Worm (Caenorhabditis elegans): Measurements from ENCODE around the gene galt-1.

galt-1 gene

DNA sequence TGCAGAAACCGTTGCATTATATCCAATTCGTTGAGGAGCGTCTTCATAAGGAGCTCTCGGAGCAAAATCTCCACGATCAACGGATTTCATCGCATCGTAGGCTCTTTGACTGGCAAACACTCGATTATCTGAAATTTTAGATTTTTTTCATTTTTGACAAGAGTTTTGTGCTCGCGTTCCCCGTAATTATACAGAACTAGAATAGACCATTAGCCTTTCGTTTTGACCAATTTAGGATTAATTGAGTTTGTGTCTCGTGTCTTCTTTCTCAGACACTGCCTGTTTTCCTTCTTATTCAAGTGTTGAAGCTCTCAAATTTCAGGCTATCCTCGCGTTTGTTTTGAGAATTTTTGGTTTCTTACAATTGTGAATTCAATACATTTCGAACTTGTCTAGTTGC is 32.4 kb downstream of the galt-1 start:
- TF ChIP-seq ztf-4 (tag; optimal IDR thresholded peaks at IDR 0.05) (no peak), pha-4 (tag; optimal IDR thresholded peaks at IDR 0.05) (no peak)

ce11 chrV:5963696-5964095 is 33.0 kb downstream of the galt-1 start, which contains the start of gene pcm-1:
pcm-1 (minus strand) TSS chrV:5963882.
- TF ChIP-seq lsy-12 (tag; optimal IDR thresholded peaks at IDR 0.05) (no peak), ceh-28 (tag; optimal IDR thresholded peaks at IDR 0.05) (peak; percentile 34), nfya-1 (tag; optimal IDR thresholded peaks at IDR 0.05; ENCODE audit: insufficient read depth) (peak; percentile 62), sea-2 (GFP tag; optimal IDR thresholded peaks at IDR 0.05) (no peak), mml-1 (tag; optimal IDR thresholded peaks at IDR 0.05) (no peak), eor-1 (tag; optimal IDR thresholded peaks at IDR 0.05) (no peak), lin-39 (tag; optimal IDR thresholded peaks at IDR 0.05) (peak; percentile 2), daf-12 (tag; optimal IDR thresholded peaks at IDR 0.05) (no peak), nhr-28 (tag; optimal IDR thresholded peaks at IDR 0.05) (no peak), mdl-1 (tag; optimal IDR thresholded peaks at IDR 0.05) (no peak), zag-1 (tag; optimal IDR thresholded peaks at IDR 0.05) (no peak), nhr-12 (tag; optimal IDR thresholded peaks at IDR 0.05) (no peak), nhr-23 (tag; optimal IDR thresholded peaks at IDR 0.05) (no peak), pha-4 (tag; optimal IDR thresholded peaks at IDR 0.05) (no peak), lin-15B (tag; optimal IDR thresholded peaks at IDR 0.05) (no peak), nhr-43 (tag; optimal IDR thresholded peaks at IDR 0.05; ENCODE audit: poor library complexity, severe bottlenecking) (no peak), fos-1 (tag; optimal IDR thresholded peaks at IDR 0.05) (no peak), nhr-11 (tag; optimal IDR thresholded peaks at IDR 0.05) (no peak), ama-1 (optimal IDR thresholded peaks at IDR 0.05) (no peak), ceh-16 (tag; optimal IDR thresholded peaks at IDR 0.05) (no peak), nhr-77 (tag; optimal IDR thresholded peaks at IDR 0.05) (no peak), skn-1 (tag; optimal IDR thresholded peaks at IDR 0.05) (no peak), snpc-4 (tag; optimal IDR thresholded peaks at IDR 0.05) (peak; percentile 25), unc-39 (tag; optimal IDR thresholded peaks at IDR 0.05) (no peak), R02D3.7 (tag; optimal IDR thresholded peaks at IDR 0.05) (no peak), ztf-11 (tag; optimal IDR thresholded peaks at IDR 0.05) (no peak), egl-27 (tag; optimal IDR thresholded peaks at IDR 0.05) (no peak), tbx-2 (tag; optimal IDR thresholded peaks at IDR 0.05) (no peak), elt-1 (tag; optimal IDR thresholded peaks at IDR 0.05) (no peak), hmg-11 (tag; optimal IDR thresholded peaks at IDR 0.05) (peak; percentile 2)

ce11 chrV:5964658-5965178 is 34.0 kb downstream of the galt-1 start:
- TF ChIP-seq nhr-43 (tag; optimal IDR thresholded peaks at IDR 0.05; ENCODE audit: poor library complexity, severe bottlenecking) (no peak), lin-39 (tag; optimal IDR thresholded peaks at IDR 0.05) (peak; percentile 36), nhr-77 (tag; optimal IDR thresholded peaks at IDR 0.05) (no peak), jun-1 (tag; optimal IDR thresholded peaks at IDR 0.05) (no peak), ztf-11 (tag; optimal IDR thresholded peaks at IDR 0.05) (no peak), nfya-1 (tag; optimal IDR thresholded peaks at IDR 0.05; ENCODE audit: insufficient read depth) (peak; percentile 53)

DNA sequence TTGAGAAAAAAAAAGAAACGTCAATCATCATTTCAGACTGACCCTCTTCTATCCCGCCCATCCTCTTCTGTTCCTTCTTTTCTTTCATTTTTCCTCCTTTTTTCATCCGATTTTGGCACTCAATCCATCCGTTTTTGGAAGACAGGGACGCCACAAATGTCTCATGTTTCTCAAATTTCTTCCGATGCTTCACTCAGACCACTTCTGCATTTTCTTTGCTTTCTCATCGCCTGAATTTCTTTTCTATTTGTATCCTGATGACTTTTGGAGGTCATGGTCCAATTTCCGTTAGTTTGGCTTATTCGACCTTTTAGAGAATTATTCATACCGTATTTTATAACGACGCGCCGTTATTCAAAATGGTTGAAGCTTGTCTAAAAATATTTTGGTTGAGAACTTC is 41.9 kb downstream of the galt-1 start:
- no peak for TF ChIP-seq unc-62 (GFP tag; optimal IDR thresholded peaks at IDR 0.05)
- no peak for TF ChIP-seq lsy-12 (tag; optimal IDR thresholded peaks at IDR 0.05)
- TF ChIP-seq hmg-11 (tag; optimal IDR thresholded peaks at IDR 0.05), result no peak
- no peak for TF ChIP-seq elt-3 (tag; optimal IDR thresholded peaks at IDR 0.05)
- TF ChIP-seq ama-1 (optimal IDR thresholded peaks at IDR 0.05), result no peak

DNA sequence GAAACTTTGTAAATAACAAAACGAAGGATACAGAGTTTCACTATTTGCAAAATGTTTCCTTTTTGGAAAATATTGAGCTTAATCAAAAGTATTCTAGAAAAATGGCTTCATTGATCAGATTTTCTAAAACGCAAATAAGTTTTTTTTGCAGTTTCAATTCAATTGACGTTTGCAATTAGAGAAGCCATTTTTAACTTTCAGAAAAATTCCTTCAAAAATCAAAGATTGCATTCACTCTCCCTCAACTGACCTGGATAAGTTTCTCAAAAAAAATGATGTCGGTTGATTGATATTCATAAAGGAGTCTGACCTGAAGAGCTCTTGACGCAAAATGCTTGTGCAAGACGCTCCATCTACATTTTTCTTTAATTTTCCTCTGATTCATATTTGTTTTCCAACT is 43.0 kb downstream of the galt-1 start:
- TF ChIP-seq jun-1 (tag; optimal IDR thresholded peaks at IDR 0.05), result no peak
- TF ChIP-seq nhr-43 (tag; optimal IDR thresholded peaks at IDR 0.05; ENCODE audit: poor library complexity, severe bottlenecking), result no peak
- TF ChIP-seq aly-2 (tag; optimal IDR thresholded peaks at IDR 0.05), result no peak
- no peak for TF ChIP-seq unc-62 (GFP tag; optimal IDR thresholded peaks at IDR 0.05)
- TF ChIP-seq sea-2 (GFP tag; optimal IDR thresholded peaks at IDR 0.05), result no peak
- no peak for TF ChIP-seq ceh-28 (tag; optimal IDR thresholded peaks at IDR 0.05)
- TF ChIP-seq nfya-1 (tag; optimal IDR thresholded peaks at IDR 0.05; ENCODE audit: insufficient read depth), result no peak
- TF ChIP-seq nhr-23 (tag; optimal IDR thresholded peaks at IDR 0.05), result no peak
- TF ChIP-seq lsy-12 (tag; optimal IDR thresholded peaks at IDR 0.05), result no peak
- TF ChIP-seq unc-39 (tag; optimal IDR thresholded peaks at IDR 0.05), result no peak
